Worm (Caenorhabditis elegans) whole organism, midembryonic: ENCODE measurements around the gene F09E10.1.
A peak's percentile ranks its signal among the peaks of the same experiment; 100 is the strongest.

Experiments used
- T22C8.4 ChIP-seq: fragments of 200-800 bp; sonication (Bioruptor generic); IDR thresholded peaks from 2 replicates; pipeline ENCODE4 v1.3.6; 2022; ENCODE audit warnings: missing genetic modification characterization, missing compliant biosample characterization
- cog-1 ChIP-seq: sonication (generic microtip); optimal IDR thresholded peaks from 2 replicates; lab custom pipeline; 2016; ENCODE audit warnings: missing genetic modification characterization, missing compliant biosample characterization
- flt-1 ChIP-seq: fragments of 200-800 bp; sonication (Bioruptor generic); IDR thresholded peaks from 2 replicates; pipeline ENCODE4 v1.3.6; 2022; ENCODE audit warnings: missing genetic modification characterization, missing compliant biosample characterization
- klf-2 ChIP-seq: fragments of 200-800 bp; sonication (Bioruptor generic); conservative IDR thresholded peaks from 2 replicates; pipeline ENCODE4 v1.3.6; 2022; ENCODE audit warnings: missing genetic modification reagents, missing genetic modification characterization, missing compliant biosample characterization
- med-1 ChIP-seq: sonication (generic microtip); optimal IDR thresholded peaks from 2 replicates; lab custom pipeline; 2017; ENCODE audit warnings: missing genetic modification characterization, mild to moderate bottlenecking, missing compliant biosample characterization, antibody characterized with exemption, missing genetic modification reagents; ENCODE audit not compliant: insufficient read depth
- ref-1 ChIP-seq: fragments of 200-800 bp; sonication (Bioruptor generic); conservative IDR thresholded peaks from 2 replicates; pipeline ENCODE4 v1.3.6; 2022; ENCODE audit warnings: missing genetic modification reagents, missing genetic modification characterization, missing compliant biosample characterization
- tab-1 ChIP-seq: fragments of 200-800 bp; sonication (Bioruptor generic); IDR thresholded peaks from 2 replicates; pipeline ENCODE4 v1.3.6; 2022; ENCODE audit warnings: missing genetic modification characterization, missing compliant biosample characterization
- ztf-23 ChIP-seq: fragments of 200-800 bp; sonication (Bioruptor generic); IDR thresholded peaks from 2 replicates; pipeline ENCODE4 v1.3.6; 2022; ENCODE audit warnings: missing genetic modification reagents, missing genetic modification characterization, missing compliant biosample characterization
- ztf-29 ChIP-seq: fragments of 200-800 bp; sonication (Bioruptor generic); IDR thresholded peaks from 2 replicates; pipeline ENCODE4 v1.3.6; 2022; ENCODE audit warnings: missing genetic modification reagents, missing genetic modification characterization, missing compliant biosample characterization

The F09E10.1 gene

ce11 chrX:1502490-1502889 lies at the start of gene F09E10.1:
Gene F09E10.1 (plus strand): TSS chrX:1502790.
- TF ChIP-seq ztf-29 (no peak), ztf-23 (GFP tag; lab: Robert Waterston, UW) (no peak), flt-1 (no peak), cog-1 (tag; lab: Kevin White, UChicago) (no peak), tab-1 (no peak), T22C8.4 (GFP tag; lab: Robert Waterston, UW) (no peak), ref-1 (no peak), klf-2 (no peak), med-1 (GFP tag; lab: Kevin White, UChicago) (no peak)

ce11 chrX:1453770-1454169 lies 48.8 kb upstream of the F09E10.1 start, which contains the start of gene cebp-1:
Gene cebp-1 (minus strand): TSS chrX:1453868.
- TF ChIP-seq klf-2 (no peak), flt-1 (no peak), ztf-23 (GFP tag; lab: Robert Waterston, UW) (no peak), tab-1 (no peak), T22C8.4 (GFP tag; lab: Robert Waterston, UW) (no peak), ref-1 (no peak), ztf-29 (no peak), med-1 (GFP tag; lab: Kevin White, UChicago) (no peak), cog-1 (tag; lab: Kevin White, UChicago) (no peak)

- TF ChIP-seq tab-1, result no peak
- TF ChIP-seq ztf-23 (GFP tag; lab: Robert Waterston, UW), result peak; percentile 64; the same call in 1 of the 2 replicates
- no peak for TF ChIP-seq ztf-29
- no peak for TF ChIP-seq med-1 (GFP tag; lab: Kevin White, UChicago)
- no peak for TF ChIP-seq ref-1
- TF ChIP-seq flt-1, result peak; percentile 45
- TF ChIP-seq klf-2, result no peak
- peak; percentile 90 for TF ChIP-seq cog-1 (tag; lab: Kevin White, UChicago)
- 0 out of 2 replicates have a peak, but pooled peaks have one; percentile 10 for TF ChIP-seq T22C8.4 (GFP tag; lab: Robert Waterston, UW)
Measured at ce11 chrX:1454385-1454784, 48.2 kb upstream of the F09E10.1 start.

- TF ChIP-seq med-1 (GFP tag; lab: Kevin White, UChicago), result no peak
- TF ChIP-seq klf-2, result no peak
- no peak for TF ChIP-seq ztf-23 (GFP tag; lab: Robert Waterston, UW)
- TF ChIP-seq tab-1, result no peak
- no peak for TF ChIP-seq T22C8.4 (GFP tag; lab: Robert Waterston, UW)
- TF ChIP-seq ref-1, result no peak
- TF ChIP-seq cog-1 (tag; lab: Kevin White, UChicago), result no peak
- no peak for TF ChIP-seq flt-1
- no peak for TF ChIP-seq ztf-29
Measured at ce11 chrX:1456350-1457080, 46.1 kb upstream of the F09E10.1 start.

- TF ChIP-seq flt-1, result no peak
- TF ChIP-seq klf-2, result no peak
- no peak for TF ChIP-seq ref-1
- TF ChIP-seq cog-1 (tag; lab: Kevin White, UChicago), result no peak
- no peak for TF ChIP-seq tab-1
- no peak for TF ChIP-seq ztf-23 (GFP tag; lab: Robert Waterston, UW)
- TF ChIP-seq ztf-29, result no peak
- TF ChIP-seq T22C8.4 (GFP tag; lab: Robert Waterston, UW), result no peak
- TF ChIP-seq med-1 (GFP tag; lab: Kevin White, UChicago), result no peak
Measured at ce11 chrX:1458793-1459192, 43.8 kb upstream of the F09E10.1 start, which contains the start of gene D1005.2. Gene D1005.2 (plus strand): TSS chrX:1459022.

ce11 chrX:1459756-1460155 lies 42.8 kb upstream of the F09E10.1 start:
- TF ChIP-seq ztf-29 (no peak), cog-1 (tag; lab: Kevin White, UChicago) (no peak), klf-2 (no peak), ztf-23 (GFP tag; lab: Robert Waterston, UW) (no peak), flt-1 (no peak), T22C8.4 (GFP tag; lab: Robert Waterston, UW) (no peak), tab-1 (no peak), ref-1 (no peak), med-1 (GFP tag; lab: Kevin White, UChicago) (no peak)

ce11 chrX:1464699-1465098 lies 37.9 kb upstream of the F09E10.1 start, which contains the start of gene D1005.6:
Gene D1005.6 (minus strand): TSS chrX:1464799.
- TF ChIP-seq klf-2 (no peak), cog-1 (tag; lab: Kevin White, UChicago) (no peak), T22C8.4 (GFP tag; lab: Robert Waterston, UW) (no peak), tab-1 (no peak), med-1 (GFP tag; lab: Kevin White, UChicago) (no peak), flt-1 (no peak), ztf-29 (no peak)

- TF ChIP-seq ztf-29 (no peak), T22C8.4 (GFP tag; lab: Robert Waterston, UW) (no peak), tab-1 (no peak), med-1 (GFP tag; lab: Kevin White, UChicago) (no peak), ref-1 (no peak), flt-1 (no peak), cog-1 (tag; lab: Kevin White, UChicago) (no peak), ztf-23 (GFP tag; lab: Robert Waterston, UW) (no peak), klf-2 (no peak)
Measured at ce11 chrX:1468057-1468456, 34.5 kb upstream of the F09E10.1 start.

- TF ChIP-seq flt-1 (no peak), ztf-23 (GFP tag; lab: Robert Waterston, UW) (no peak), tab-1 (no peak), cog-1 (tag; lab: Kevin White, UChicago) (no peak), ref-1 (no peak), med-1 (GFP tag; lab: Kevin White, UChicago) (no peak), ztf-29 (no peak), T22C8.4 (GFP tag; lab: Robert Waterston, UW) (no peak), klf-2 (0 out of 2 replicates have a peak, but pooled peaks have one; percentile 20)
Measured at ce11 chrX:1471232-1471631, 31.4 kb upstream of the F09E10.1 start.

- no peak for TF ChIP-seq tab-1
- TF ChIP-seq flt-1, result no peak
- no peak for TF ChIP-seq klf-2
- TF ChIP-seq cog-1 (tag; lab: Kevin White, UChicago), result no peak
- no peak for TF ChIP-seq ztf-23 (GFP tag; lab: Robert Waterston, UW)
- TF ChIP-seq med-1 (GFP tag; lab: Kevin White, UChicago), result no peak
- no peak for TF ChIP-seq ztf-29
Measured at ce11 chrX:1472880-1473279, 29.7 kb upstream of the F09E10.1 start, which contains the start of gene D1005.5. Gene D1005.5 (minus strand): TSS chrX:1472980.
